Worm (Caenorhabditis elegans): ENCODE results near the gene C29H12.2.

- TF ChIP-seq ztf-4 (tag; optimal IDR thresholded peaks at IDR 0.05), result no peak
- TF ChIP-seq F16B12.6 (tag; optimal IDR thresholded peaks at IDR 0.05), result no peak
- TF ChIP-seq ceh-8 (GFP tag; optimal IDR thresholded peaks at IDR 0.05), result no peak
- TF ChIP-seq sptf-1 (tag; optimal IDR thresholded peaks at IDR 0.05), result no peak
- TF ChIP-seq unc-98 (GFP tag; IDR thresholded peaks at IDR 0.05), result no peak
- TF ChIP-seq pqm-1 (tag; optimal IDR thresholded peaks at IDR 0.05), result no peak
These were observed 9.7 kb upstream of the C29H12.2 start for ce11 chrII:6113842-6114441.

All from whole organism, L1 larva.